Worm (Caenorhabditis elegans): ENCODE data around the gene best-18.

- TF ChIP-seq med-1 (GFP tag; optimal IDR thresholded peaks at IDR 0.05; ENCODE audit: insufficient read depth), result no peak
- TF ChIP-seq ztf-23 (GFP tag; IDR thresholded peaks at IDR 0.05), result no peak
- no peak for TF ChIP-seq klf-2 (GFP tag; conservative IDR thresholded peaks at IDR 0.05)
- TF ChIP-seq T22C8.4 (GFP tag; IDR thresholded peaks at IDR 0.05), result no peak
- TF ChIP-seq ztf-29 (GFP tag; IDR thresholded peaks at IDR 0.05), result 0 out of 2 replicates have a peak, but pooled peaks have one; percentile 13
- TF ChIP-seq tab-1 (GFP tag; IDR thresholded peaks at IDR 0.05), result no peak
- no peak for TF ChIP-seq flt-1 (GFP tag; IDR thresholded peaks at IDR 0.05)
- TF ChIP-seq cog-1 (tag; optimal IDR thresholded peaks at IDR 0.05), result no peak
- TF ChIP-seq ref-1 (GFP tag; conservative IDR thresholded peaks at IDR 0.05), result no peak
Observed at ce11 chrIII:10187840-10188239, 24.4 kb upstream of the best-18 start.

Data from whole organism, midembryonic.